Fruit fly (Drosophila melanogaster) S2 (cell line): Measurements from ENCODE around the gene RIOK1.

ENCODE experiments used
- CG8478 ChIP-seq: fragments of >200 bp; optimal IDR thresholded peaks from 2 replicates; lab custom pipeline; 2018
- CTCF ChIP-seq, 2 experiments: fragments of >200 bp; optimal IDR thresholded peaks; 2 replicates each; lab custom pipeline; 2018

dm6 chr3L:11626229-11626826, 21.9 kb downstream of the RIOK1 start, which contains the start of gene PCID2:
- TF ChIP-seq CTCF (optimal IDR thresholded peaks at IDR 0.05; lab: Kevin White, UChicago) (no peak), CG8478 (no peak)
